Worm (Caenorhabditis elegans): ENCODE measurements around the gene F47E1.20.

DNA sequence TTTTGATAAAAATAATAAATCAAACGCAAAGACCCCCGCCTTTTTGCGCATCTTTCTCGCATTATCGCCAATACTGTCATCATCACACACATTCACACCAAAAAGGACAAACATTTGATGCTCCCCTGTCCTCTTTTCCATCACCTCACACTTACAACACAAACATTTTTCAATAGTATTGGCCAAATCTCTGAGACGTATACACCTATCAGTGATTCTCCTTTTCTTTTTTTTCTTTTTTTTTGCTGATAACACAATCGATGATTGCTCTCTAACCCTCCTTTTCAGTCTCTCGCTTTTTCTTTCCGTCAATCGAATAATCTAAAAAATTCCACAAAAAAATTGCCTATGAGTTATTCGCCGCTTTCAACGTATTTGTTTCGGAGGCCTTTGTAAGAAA, 48.1 kb downstream of the F47E1.20 start:
- TF ChIP-seq pes-1 (GFP tag; IDR thresholded peaks at IDR 0.05), result no peak
- TF ChIP-seq ama-1 (optimal IDR thresholded peaks at IDR 0.05), result no peak
- TF ChIP-seq scrt-1 (GFP tag; IDR thresholded peaks at IDR 0.05), result no peak
- TF ChIP-seq flt-1 (GFP tag; IDR thresholded peaks at IDR 0.05), result no peak
- TF ChIP-seq sea-1 (GFP tag; conservative IDR thresholded peaks at IDR 0.05), result no peak
- no peak for TF ChIP-seq ets-7 (tag; optimal IDR thresholded peaks at IDR 0.05)
- TF ChIP-seq F13C5.2 (tag; optimal IDR thresholded peaks at IDR 0.05), result no peak
